Worm (Caenorhabditis elegans) whole organism, L1 larva: ENCODE data around the gene T07D4.5.

ENCODE experiments used
- Y116A8C.19 ChIP-seq: sonication (generic microtip); optimal IDR thresholded peaks from 2 replicates; lab custom pipeline; 2016; ENCODE audit warnings: missing compliant biosample characterization, missing genetic modification characterization, borderline replicate concordance
- alr-1 ChIP-seq: fragments of 200-800 bp; sonication (Bioruptor generic); optimal IDR thresholded peaks from 2 replicates; lab custom pipeline; 2018; ENCODE audit warnings: borderline replicate concordance, mild to moderate bottlenecking, missing genetic modification characterization, missing compliant biosample characterization
- blmp-1 ChIP-seq: fragments of 150-350 bp; optimal IDR thresholded peaks from 2 replicates; lab custom pipeline; 2014; ENCODE audit warnings: missing biosample characterization, missing genetic modification characterization
- ceh-8 ChIP-seq: fragments of 200-800 bp; sonication (Bioruptor generic); optimal IDR thresholded peaks from 2 replicates; lab custom pipeline; 2018; ENCODE audit warnings: mild to moderate bottlenecking, missing genetic modification characterization, moderate library complexity, missing compliant biosample characterization
- dsc-1 ChIP-seq: sonication (generic microtip); optimal IDR thresholded peaks from 2 replicates; lab custom pipeline; 2016; ENCODE audit warnings: mild to moderate bottlenecking, missing genetic modification characterization, missing compliant biosample characterization
- efl-3 ChIP-seq: fragments of 200-800 bp; sonication (Bioruptor generic); optimal IDR thresholded peaks from 2 replicates; lab custom pipeline; 2018; ENCODE audit warnings: mild to moderate bottlenecking, missing genetic modification characterization, missing compliant biosample characterization
- egl-13 ChIP-seq: sonication (generic microtip); optimal IDR thresholded peaks from 2 replicates; lab custom pipeline; 2016; ENCODE audit warnings: missing genotype, missing genetic modification reagents, missing genetic modification characterization, missing compliant biosample characterization
- elt-2 ChIP-seq: sonication (generic microtip); optimal IDR thresholded peaks from 2 replicates; lab custom pipeline; 2016; ENCODE audit warnings: missing genetic modification characterization, mild to moderate bottlenecking, inconsistent platforms, missing compliant biosample characterization, missing genetic modification reagents
- elt-3 ChIP-seq, 6 experiments: fragments of 150-350 bp in 1 of 6; sonication (generic microtip); optimal IDR thresholded peaks; 2 replicates each; lab custom pipeline; 2017 to 2018; ENCODE audit warnings: missing biosample characterization in 6 of 6, missing genetic modification characterization in 6 of 6, inconsistent platforms in 1 of 6
- ets-5 ChIP-seq: fragments of 200-800 bp; sonication (Bioruptor generic); IDR thresholded peaks from 2 replicates; pipeline ENCODE4 v1.3.6; 2022; ENCODE audit warnings: missing genetic modification characterization, missing compliant biosample characterization
- fkh-4 ChIP-seq: sonication (generic microtip); optimal IDR thresholded peaks from 2 replicates; lab custom pipeline; 2016; ENCODE audit warnings: missing compliant biosample characterization, missing genetic modification characterization, borderline replicate concordance
- fkh-8 ChIP-seq: sonication (generic microtip); optimal IDR thresholded peaks from 2 replicates; lab custom pipeline; 2016; ENCODE audit warnings: mild to moderate bottlenecking, missing genetic modification characterization, missing compliant biosample characterization
- fos-1 ChIP-seq: fragments of 150-350 bp; optimal IDR thresholded peaks from 2 replicates; lab custom pipeline; 2014; ENCODE audit warnings: missing biosample characterization, missing genetic modification characterization
- hpl-2 ChIP-seq: fragments of 150-350 bp; optimal IDR thresholded peaks from 2 replicates; lab custom pipeline; 2014; ENCODE audit warnings: missing biosample characterization, missing genetic modification reagents, missing genetic modification characterization
- isw-1 ChIP-seq: fragments of 200-800 bp; sonication (Bioruptor generic); IDR thresholded peaks from 2 replicates; pipeline ENCODE4 v1.3.6; 2022; ENCODE audit warnings: missing genetic modification characterization, missing compliant biosample characterization
- jun-1 ChIP-seq: fragments of 150-350 bp; optimal IDR thresholded peaks from 2 replicates; lab custom pipeline; 2014; ENCODE audit warnings: missing biosample characterization, missing genetic modification reagents, missing genetic modification characterization
- lin-35 ChIP-seq, 2 experiments: fragments of 150-350 bp; optimal IDR thresholded peaks; 2 replicates each; lab custom pipeline; 2014; ENCODE audit warnings: missing biosample characterization in 2 of 2, missing genetic modification characterization in 2 of 2, missing genetic modification reagents in 2 of 2
- lir-3 ChIP-seq: sonication (generic microtip); optimal IDR thresholded peaks from 2 replicates; lab custom pipeline; 2016; ENCODE audit warnings: mild to moderate bottlenecking, missing genetic modification characterization, moderate library complexity, missing compliant biosample characterization; ENCODE audit not compliant: poor library complexity
- nhr-237 ChIP-seq: fragments of 150-350 bp; optimal IDR thresholded peaks from 2 replicates; lab custom pipeline; 2014; ENCODE audit warnings: missing biosample characterization, missing genetic modification characterization
- nhr-28 ChIP-seq: fragments of 150-350 bp; optimal IDR thresholded peaks from 2 replicates; lab custom pipeline; 2014; ENCODE audit warnings: missing biosample characterization, missing genetic modification characterization
- pag-3 ChIP-seq: sonication (generic microtip); optimal IDR thresholded peaks from 2 replicates; lab custom pipeline; 2017; ENCODE audit warnings: missing genetic modification characterization, mild to moderate bottlenecking, missing compliant biosample characterization, antibody characterized with exemption, borderline replicate concordance; ENCODE audit not compliant: insufficient read depth
- pax-3 ChIP-seq: fragments of 200-800 bp; sonication (Bioruptor generic); optimal IDR thresholded peaks from 2 replicates; lab custom pipeline; 2018; ENCODE audit warnings: mild to moderate bottlenecking, missing genetic modification characterization, moderate library complexity, missing compliant biosample characterization
- pqm-1 ChIP-seq: sonication (generic microtip); optimal IDR thresholded peaks from 3 replicates; lab custom pipeline; 2017; ENCODE audit warnings: missing biosample characterization, missing genetic modification characterization
- sox-4 ChIP-seq: sonication (generic microtip); optimal IDR thresholded peaks from 2 replicates; lab custom pipeline; 2016; ENCODE audit warnings: missing genetic modification characterization, missing compliant biosample characterization
- swsn-7 ChIP-seq: sonication (generic microtip); optimal IDR thresholded peaks from 2 replicates; lab custom pipeline; 2016; ENCODE audit warnings: missing genetic modification characterization, missing compliant biosample characterization
- zip-4 ChIP-seq: fragments of 200-800 bp; sonication (Bioruptor generic); optimal IDR thresholded peaks from 2 replicates; lab custom pipeline; 2018; ENCODE audit warnings: mild to moderate bottlenecking, missing genetic modification characterization, moderate library complexity, missing compliant biosample characterization
- ztf-11 ChIP-seq, 2 experiments: sonication (generic microtip); optimal IDR thresholded peaks; 2 replicates each; lab custom pipeline; 2016 to 2017; ENCODE audit warnings: missing genetic modification characterization in 2 of 2, missing biosample characterization in 1 of 2, missing compliant biosample characterization in 1 of 2
- ztf-4 ChIP-seq: fragments of 150-350 bp; optimal IDR thresholded peaks from 2 replicates; lab custom pipeline; 2014; ENCODE audit warnings: missing biosample characterization, missing genetic modification characterization

The T07D4.5 gene

DNA sequence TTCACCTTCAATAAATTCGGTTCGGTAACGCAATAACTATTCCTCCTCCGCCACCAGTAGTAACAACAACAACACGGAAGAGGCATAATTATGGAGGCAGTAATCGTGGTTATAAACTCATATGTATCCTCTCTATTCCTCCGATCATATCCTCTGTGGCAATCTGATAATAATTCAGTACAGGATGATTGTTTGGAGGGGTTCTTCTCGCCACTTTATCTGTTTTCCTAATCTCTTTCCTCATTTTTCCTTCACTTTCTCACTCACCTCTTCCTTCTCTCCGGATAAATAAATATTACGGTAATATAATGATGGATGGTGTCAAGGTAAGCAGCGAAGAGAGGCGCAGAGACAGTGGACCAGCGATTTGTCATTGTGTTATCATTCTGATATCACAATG is 6.4 kb upstream of the T07D4.5 start:
- no peak for TF ChIP-seq ets-5 (GFP tag; lab: Robert Waterston, UW)
- peak in 1 of 6 experiments; percentile 30 for TF ChIP-seq elt-3 (tag; optimal IDR thresholded peaks at IDR 0.05; lab: Kevin White, UChicago)
- TF ChIP-seq fkh-4, result no peak
- TF ChIP-seq blmp-1 (tag; lab: Kevin White, UChicago), result peak; percentile 47

DNA sequence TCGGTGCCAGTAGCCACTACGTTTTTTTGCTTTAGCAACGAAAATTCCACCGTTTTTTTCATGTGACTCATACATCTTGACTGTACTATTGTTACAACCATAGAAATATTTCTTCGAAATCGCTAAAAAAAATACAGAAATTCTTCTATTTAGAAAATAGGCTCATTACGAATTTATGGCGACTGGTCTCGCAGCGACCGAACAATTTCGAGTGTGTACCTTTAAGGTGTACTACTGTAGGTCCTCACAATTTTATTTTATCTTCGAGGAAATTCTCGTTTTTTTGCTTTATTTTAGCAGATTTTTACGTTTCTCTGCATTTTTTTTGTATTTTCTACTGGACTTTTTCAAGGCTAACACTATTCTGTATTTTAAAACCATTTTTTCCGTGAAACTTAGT is 5.9 kb upstream of the T07D4.5 start:
- TF ChIP-seq jun-1 (no peak), ceh-8 (GFP tag; lab: Kevin White, UChicago) (no peak), lir-3 (tag; lab: Kevin White, UChicago) (no peak), hpl-2 (GFP tag; lab: Kevin White, UChicago) (no peak), pag-3 (tag; lab: Kevin White, UChicago) (no peak), blmp-1 (tag; lab: Kevin White, UChicago) (no peak)

DNA sequence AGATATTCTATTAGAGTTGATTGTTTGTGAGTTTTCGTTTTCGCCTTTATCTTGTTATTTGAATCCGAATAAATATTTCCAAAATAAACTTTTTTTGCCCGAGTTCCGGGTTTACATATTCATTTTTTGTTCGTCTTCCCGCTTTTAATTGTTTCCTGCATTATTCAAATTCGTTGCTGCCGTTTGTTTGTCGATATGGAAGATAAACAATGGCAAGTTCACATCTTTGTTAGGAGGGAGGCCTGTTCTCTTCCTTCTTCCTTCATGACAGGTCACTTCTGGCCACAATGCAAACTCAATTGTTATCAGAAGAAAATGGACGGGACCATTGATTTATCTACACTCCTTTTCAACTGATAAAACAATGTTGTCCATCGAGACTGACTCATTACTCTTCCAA is 5.5 kb upstream of the T07D4.5 start:
- TF ChIP-seq alr-1, result no peak
- TF ChIP-seq elt-2 (tag; lab: Kevin White, UChicago), result no peak
- TF ChIP-seq ceh-8 (GFP tag; lab: Kevin White, UChicago), result no peak
- no peak for TF ChIP-seq egl-13 (tag; lab: Kevin White, UChicago)
- TF ChIP-seq pqm-1 (tag; lab: Kevin White, UChicago), result no peak
- TF ChIP-seq sox-4 (tag; lab: Kevin White, UChicago), result no peak
- TF ChIP-seq ztf-4 (tag; lab: Kevin White, UChicago), result no peak

DNA sequence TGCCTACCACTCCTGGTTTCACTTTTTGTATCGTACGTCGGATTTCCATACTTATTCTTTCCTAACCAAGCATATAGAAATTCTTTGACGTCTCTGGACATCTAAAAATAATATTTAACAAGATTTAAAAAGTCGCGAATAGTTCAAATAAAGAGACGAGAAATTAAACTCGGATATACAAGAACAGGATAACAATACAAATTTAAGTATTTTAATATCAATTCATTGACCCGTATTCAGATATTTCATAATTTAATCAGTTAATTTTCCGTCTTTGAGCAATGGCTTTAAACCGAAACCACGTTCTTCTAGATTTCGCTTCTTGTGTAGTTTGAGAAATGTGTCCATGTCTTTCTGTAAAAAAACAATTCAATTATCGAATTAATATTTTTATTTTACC is 573 bp downstream of the T07D4.5 start, which contains the start of gene rha-1:
rha-1 (minus strand) TSS at position 101 of the 400 bp plus-strand sequence.
- TF ChIP-seq ztf-4 (tag; lab: Kevin White, UChicago), result no peak
- no peak for TF ChIP-seq blmp-1 (tag; lab: Kevin White, UChicago)
- no peak for TF ChIP-seq isw-1 (GFP tag; lab: Robert Waterston, UW)
- no peak for TF ChIP-seq hpl-2 (GFP tag; lab: Kevin White, UChicago)

DNA sequence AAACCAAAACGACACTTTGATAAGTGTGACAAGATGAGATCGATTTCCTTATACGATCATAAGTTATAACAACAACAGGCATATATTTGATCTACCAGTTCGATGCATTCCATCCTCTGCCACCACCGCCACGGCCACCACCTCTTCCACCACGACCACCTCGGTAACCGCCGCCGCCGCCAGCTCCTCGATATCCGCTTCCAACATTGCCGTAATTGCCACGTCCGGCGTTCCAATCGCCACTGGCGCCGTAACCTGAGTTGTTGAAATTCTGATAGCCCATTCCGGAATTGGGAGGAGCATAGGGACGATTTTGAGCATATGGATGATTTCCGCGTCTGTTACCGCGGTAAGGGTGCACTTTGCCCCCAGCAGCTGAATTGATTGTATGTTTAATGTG is 5.6 kb downstream of the T07D4.5 start:
- TF ChIP-seq egl-13 (tag; lab: Kevin White, UChicago) (no peak), ceh-8 (GFP tag; lab: Kevin White, UChicago) (no peak), pax-3 (tag; lab: Kevin White, UChicago) (no peak), swsn-7 (tag; lab: Kevin White, UChicago) (no peak), Y116A8C.19 (tag; lab: Kevin White, UChicago) (no peak), dsc-1 (tag; lab: Kevin White, UChicago) (no peak), blmp-1 (tag; lab: Kevin White, UChicago) (no peak), fkh-8 (tag; lab: Kevin White, UChicago) (no peak), efl-3 (GFP tag; lab: Kevin White, UChicago) (no peak), lin-35 (GFP tag; optimal IDR thresholded peaks at IDR 0.05; lab: Kevin White, UChicago) (no peak), nhr-237 (tag; lab: Kevin White, UChicago) (no peak), ztf-11 (tag; optimal IDR thresholded peaks at IDR 0.05; lab: Kevin White, UChicago) (no peak), zip-4 (GFP tag; lab: Kevin White, UChicago) (no peak), fos-1 (tag; lab: Kevin White, UChicago) (no peak), nhr-28 (tag; lab: Kevin White, UChicago) (no peak)
